Fruit fly (Drosophila melanogaster) ovary, adult (tissue): Measurements from ENCODE around the gene piwi.

Source experiments
- CG17801 ChIP-seq: fragments of 200-800 bp; optimal IDR thresholded peaks from 2 replicates; lab custom pipeline; 2019; ENCODE audit warnings: missing biosample characterization, mild to moderate bottlenecking, missing genetic modification characterization, moderate library complexity; ENCODE audit not compliant: partially characterized antibody

piwi gene

dm6 chr2L:10987370-10987853 lies at the start of gene piwi, which contains the start of gene CG12253:
Gene piwi, minus strand, starts transcription at chr2L:10987420.
Gene CG12253, plus strand, starts transcription at chr2L:10987806.
- peak; percentile 6 for TF ChIP-seq CG17801 (GFP tag; lab: Kevin White, UChicago)

DNA sequence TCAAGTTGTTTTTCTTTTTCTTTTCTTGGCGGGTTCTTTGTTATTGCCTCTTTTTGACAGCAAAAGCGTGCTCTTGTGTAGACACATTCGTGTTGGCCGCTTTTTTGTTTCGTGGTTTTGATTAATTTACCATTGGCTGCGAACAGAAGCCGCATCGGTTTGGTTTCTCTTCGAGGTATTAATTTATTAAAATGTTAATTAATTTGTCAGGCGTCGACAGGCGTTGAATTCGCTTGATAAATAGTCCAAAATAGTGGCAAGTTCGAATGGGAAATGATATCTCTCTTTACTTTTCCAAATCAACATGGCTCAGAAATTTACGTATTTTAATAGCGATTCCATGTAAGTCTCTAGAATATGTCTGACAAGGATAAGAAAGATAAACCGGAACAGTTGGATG lies 47.3 kb upstream of the piwi start, which contains the start of gene CG18666:
CG18666 (plus strand) TSS at position 301 of the 400 bp plus-strand sequence.
- TF ChIP-seq CG17801 (GFP tag; lab: Kevin White, UChicago): peak; percentile 20

dm6 chr2L:11032285-11032970 lies 45.2 kb upstream of the piwi start:
- TF ChIP-seq CG17801 (GFP tag; lab: Kevin White, UChicago): no peak

- no peak for TF ChIP-seq CG17801 (GFP tag; lab: Kevin White, UChicago)
These were observed 40.7 kb upstream of the piwi start for dm6 chr2L:11027825-11028496.

dm6 chr2L:11027213-11027612 lies 40.0 kb upstream of the piwi start:
- TF ChIP-seq CG17801 (GFP tag; lab: Kevin White, UChicago): no peak

DNA sequence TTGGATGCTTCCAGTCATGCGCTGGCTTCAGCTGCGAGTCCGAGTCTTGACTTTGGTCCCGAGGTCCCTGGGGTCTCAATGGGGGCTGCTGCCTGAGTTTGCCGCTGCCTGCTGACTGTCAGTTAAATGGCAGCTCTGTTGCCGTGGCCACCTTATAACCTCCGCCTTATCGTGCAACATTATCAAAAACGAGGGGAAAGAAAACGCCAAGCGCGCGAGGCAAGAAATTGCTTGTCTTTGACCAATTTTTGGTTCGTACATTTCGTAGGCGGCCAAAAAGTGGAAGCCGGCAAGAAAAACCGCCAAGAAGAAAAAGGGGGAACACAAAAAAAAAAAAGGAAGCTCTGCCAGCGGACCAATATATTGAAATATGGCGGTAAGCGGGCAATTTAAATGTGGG lies 36.7 kb upstream of the piwi start:
- TF ChIP-seq CG17801 (GFP tag; lab: Kevin White, UChicago): no peak

DNA sequence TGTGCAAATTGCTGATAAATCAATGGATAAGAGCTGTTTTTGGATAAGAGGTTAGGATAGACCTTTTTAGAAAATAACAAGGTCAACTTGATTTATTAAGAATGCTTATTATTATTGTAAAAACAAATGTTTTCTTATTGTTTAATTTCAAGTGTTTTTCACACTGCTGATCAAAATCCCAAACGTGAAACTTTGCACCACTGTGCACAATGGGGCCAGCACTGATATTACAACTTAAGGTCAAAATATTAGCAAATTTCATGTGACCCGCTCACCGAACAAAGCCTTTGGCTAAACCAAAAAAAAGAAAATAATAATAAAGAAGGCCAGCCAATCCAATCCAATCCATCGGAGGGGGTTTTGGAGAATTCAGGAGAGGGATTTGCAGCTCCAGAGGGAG lies 35.6 kb upstream of the piwi start:
- no peak for TF ChIP-seq CG17801 (GFP tag; lab: Kevin White, UChicago)

DNA sequence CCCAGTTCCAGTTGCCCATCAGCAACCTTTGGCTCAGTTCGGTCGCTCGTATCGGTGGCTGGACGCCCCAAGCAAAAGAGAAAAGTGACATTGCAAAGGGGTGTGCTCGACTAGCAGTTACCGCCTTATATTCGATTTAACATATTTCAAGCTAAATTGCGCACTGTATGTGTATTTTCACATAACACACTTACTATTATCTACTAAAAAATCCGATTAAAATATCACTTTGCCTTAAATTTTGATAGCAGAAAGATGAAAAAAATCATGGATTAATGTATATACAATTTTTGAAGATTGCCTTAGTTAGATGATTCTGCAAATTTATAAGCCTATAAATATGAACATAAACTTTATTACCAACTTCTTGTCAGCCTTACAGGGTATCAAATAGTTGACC lies 34.4 kb upstream of the piwi start:
- no peak for TF ChIP-seq CG17801 (GFP tag; lab: Kevin White, UChicago)

DNA sequence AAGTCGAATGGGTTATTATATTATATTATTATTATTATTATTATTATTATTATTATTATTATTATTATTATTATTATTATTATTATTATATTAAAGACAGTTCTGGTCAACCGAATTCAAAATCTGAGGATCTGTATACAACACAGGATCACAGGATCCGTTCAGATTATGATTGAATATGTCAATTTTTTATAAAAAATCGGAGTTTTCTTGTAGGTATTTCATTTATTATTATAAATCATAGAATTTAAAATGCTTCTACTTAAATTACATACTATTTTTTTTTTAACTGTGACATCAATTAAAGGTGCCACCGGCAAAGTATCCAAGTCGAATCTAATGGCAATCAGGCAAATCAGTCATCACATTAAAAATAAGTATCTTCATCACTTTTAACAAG lies 29.5 kb upstream of the piwi start, which contains the start of gene CG14913:
CG14913 (plus strand) TSS at position 301 of the 400 bp plus-strand sequence.
- TF ChIP-seq CG17801 (GFP tag; lab: Kevin White, UChicago): no peak

dm6 chr2L:11015320-11015719 lies 28.1 kb upstream of the piwi start, which contains the start of gene Acp32CD:
Gene Acp32CD, plus strand, starts transcription at chr2L:11015620.
- TF ChIP-seq CG17801 (GFP tag; lab: Kevin White, UChicago): no peak

DNA sequence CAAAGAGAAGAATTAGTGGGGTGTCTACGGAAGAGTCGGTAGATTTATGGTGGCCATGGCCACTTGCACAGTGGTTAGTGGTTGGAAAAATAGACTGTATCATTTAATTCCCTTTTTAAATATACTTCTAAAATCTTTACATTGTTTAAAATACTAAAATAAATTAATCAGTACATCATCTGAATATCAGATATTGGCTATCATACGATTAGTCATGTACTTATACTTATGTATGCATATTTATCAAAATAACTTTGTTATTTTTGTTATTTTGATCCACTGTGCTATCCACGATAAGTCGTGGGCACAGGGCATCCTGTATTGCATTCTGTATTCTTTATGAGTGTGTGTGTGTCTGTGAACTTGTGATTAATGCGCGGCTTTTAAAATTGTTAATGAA lies 27.5 kb upstream of the piwi start:
- TF ChIP-seq CG17801 (GFP tag; lab: Kevin White, UChicago): no peak

DNA sequence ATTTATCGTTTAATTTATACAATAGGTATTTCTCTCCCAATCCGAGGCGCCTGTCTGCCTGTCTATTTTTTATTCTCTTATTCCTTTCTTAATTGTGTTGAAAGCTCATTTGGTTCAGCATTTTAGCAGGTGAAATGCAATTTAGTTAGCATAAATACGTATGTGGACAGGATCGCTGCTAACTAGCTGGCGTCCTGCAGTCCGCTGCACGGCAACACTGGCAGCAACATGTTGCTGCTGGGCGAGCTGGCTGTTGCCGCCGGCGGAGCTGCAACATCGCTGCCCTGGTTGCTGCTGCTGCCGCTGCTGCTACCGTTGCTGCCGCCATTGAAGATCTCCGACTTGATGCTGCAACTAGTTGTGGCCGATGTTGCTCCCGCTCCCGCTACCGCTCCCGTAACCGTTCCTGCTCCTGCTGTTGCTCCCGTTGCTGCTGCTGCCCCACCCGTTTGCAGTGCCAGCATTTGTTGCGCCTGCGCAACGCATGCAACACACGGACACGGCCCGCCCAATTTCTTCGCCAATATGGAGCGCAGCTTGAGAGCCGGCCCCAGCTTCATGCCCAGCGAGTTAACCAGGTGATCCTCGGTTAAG lies 26.9 kb upstream of the piwi start:
- TF ChIP-seq CG17801 (GFP tag; lab: Kevin White, UChicago): no peak

DNA sequence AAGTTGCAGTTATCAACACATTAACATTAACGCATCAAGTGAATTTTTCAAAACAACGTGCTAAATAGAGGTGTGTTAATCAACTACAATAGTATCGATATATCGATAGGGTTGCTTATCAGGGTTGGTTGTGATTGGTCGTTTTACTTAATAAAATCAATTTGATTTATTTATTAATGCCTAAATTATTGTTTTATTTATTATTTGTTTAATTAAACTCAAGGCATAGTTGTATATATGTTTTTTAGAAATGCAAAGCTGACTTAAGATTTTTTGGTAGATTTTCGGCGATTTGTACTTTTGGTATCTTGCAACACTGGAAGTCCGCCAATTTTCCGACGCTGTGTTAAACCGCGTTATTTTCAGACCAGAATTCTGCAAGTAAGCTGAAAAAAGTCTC lies 23.8 kb upstream of the piwi start, which contains the start of the genes Art8 and dUTPase:
Art8 (minus strand) TSS at position 88 of the 400 bp plus-strand sequence.
dUTPase (plus strand) TSS at position 314 of the 400 bp plus-strand sequence.
- TF ChIP-seq CG17801 (GFP tag; lab: Kevin White, UChicago): peak; percentile 69

- no peak for TF ChIP-seq CG17801 (GFP tag; lab: Kevin White, UChicago)
These were observed 17.4 kb upstream of the piwi start, which contains the start of gene Nup154 for dm6 chr2L:11004674-11005045. Gene Nup154, plus strand, starts transcription at chr2L:11004820.
